Worm (Caenorhabditis elegans) whole organism, L3 larva: ENCODE measurements around the gene srw-120.

Source experiments
- R02D3.7 ChIP-seq: fragments of 150-350 bp; optimal IDR thresholded peaks from 2 replicates; lab custom pipeline; 2014; ENCODE audit warnings: missing biosample characterization, missing genetic modification characterization
- ZK546.5 ChIP-seq: sonication (generic microtip); optimal IDR thresholded peaks from 2 replicates; lab custom pipeline; 2017; ENCODE audit warnings: missing biosample characterization, missing genetic modification characterization
- aly-2 ChIP-seq: fragments of 150-350 bp; optimal IDR thresholded peaks from 2 replicates; lab custom pipeline; 2014; ENCODE audit warnings: missing biosample characterization, missing genetic modification characterization
- ama-1 ChIP-seq: fragments of 150-350 bp; optimal IDR thresholded peaks from 2 replicates; lab custom pipeline; 2018
- ceh-16 ChIP-seq: sonication (generic microtip); optimal IDR thresholded peaks from 2 replicates; lab custom pipeline; 2017; ENCODE audit warnings: missing biosample characterization, missing genetic modification characterization
- ceh-28 ChIP-seq: fragments of 150-350 bp; optimal IDR thresholded peaks from 2 replicates; lab custom pipeline; 2014; ENCODE audit warnings: missing biosample characterization, missing genetic modification reagents, missing genetic modification characterization
- ceh-82 ChIP-seq: fragments of 150-350 bp; optimal IDR thresholded peaks from 2 replicates; lab custom pipeline; 2014; ENCODE audit warnings: missing biosample characterization, missing genetic modification characterization
- ceh-9 ChIP-seq: sonication (generic microtip); optimal IDR thresholded peaks from 2 replicates; lab custom pipeline; 2018; ENCODE audit warnings: missing biosample characterization, missing genetic modification characterization
- egl-27 ChIP-seq: sonication (generic microtip); optimal IDR thresholded peaks from 4 replicates; lab custom pipeline; 2017; ENCODE audit warnings: missing biosample characterization, missing genetic modification reagents, missing genetic modification characterization
- elt-1 ChIP-seq: fragments of 150-350 bp; optimal IDR thresholded peaks from 2 replicates; lab custom pipeline; 2014; ENCODE audit warnings: missing biosample characterization, missing genetic modification characterization
- elt-2 ChIP-seq: sonication (generic microtip); optimal IDR thresholded peaks from 2 replicates; lab custom pipeline; 2016; ENCODE audit warnings: missing genetic modification reagents, mild to moderate bottlenecking, missing genetic modification characterization, missing compliant biosample characterization
- elt-3 ChIP-seq, 3 experiments: fragments of 150-350 bp in 1 of 3; sonication (generic microtip) in 2 of 3; optimal IDR thresholded peaks; 2 replicates in 2 of 3; 4 replicates in 1 of 3; lab custom pipeline; 2014 to 2017; ENCODE audit warnings: missing biosample characterization in 3 of 3, missing genetic modification characterization in 3 of 3
- eor-1 ChIP-seq, 2 experiments: fragments of 150-350 bp; optimal IDR thresholded peaks; 2 replicates each; lab custom pipeline; 2014 to 2018; ENCODE audit warnings: missing biosample characterization in 2 of 2, missing genetic modification characterization in 2 of 2
- fkh-10 ChIP-seq: sonication (generic microtip); optimal IDR thresholded peaks from 2 replicates; lab custom pipeline; 2017; ENCODE audit warnings: missing biosample characterization, missing genetic modification reagents, missing genetic modification characterization
- fos-1 ChIP-seq: fragments of 150-350 bp; optimal IDR thresholded peaks from 2 replicates; lab custom pipeline; 2014; ENCODE audit warnings: missing biosample characterization, missing genetic modification characterization
- hmg-11 ChIP-seq: sonication (generic microtip); optimal IDR thresholded peaks from 2 replicates; lab custom pipeline; 2016; ENCODE audit warnings: missing genetic modification characterization, missing compliant biosample characterization
- jun-1 ChIP-seq: fragments of 150-350 bp; optimal IDR thresholded peaks from 2 replicates; lab custom pipeline; 2014; ENCODE audit warnings: missing biosample characterization, missing genetic modification reagents, missing genetic modification characterization
- lin-15B ChIP-seq: fragments of 150-350 bp; optimal IDR thresholded peaks from 2 replicates; lab custom pipeline; 2014; ENCODE audit warnings: missing biosample characterization, missing genetic modification characterization
- lin-39 ChIP-seq: fragments of 150-350 bp; optimal IDR thresholded peaks from 2 replicates; lab custom pipeline; 2018; ENCODE audit warnings: missing biosample characterization, missing genetic modification reagents, missing genetic modification characterization
- lsy-12 ChIP-seq: sonication (generic microtip); optimal IDR thresholded peaks from 2 replicates; lab custom pipeline; 2016; ENCODE audit warnings: mild to moderate bottlenecking, missing genetic modification characterization, missing compliant biosample characterization
- mdl-1 ChIP-seq: fragments of 150-350 bp; optimal IDR thresholded peaks from 2 replicates; lab custom pipeline; 2014; ENCODE audit warnings: missing biosample characterization, missing genetic modification characterization
- mml-1 ChIP-seq: fragments of 150-350 bp; sonication (generic microtip); optimal IDR thresholded peaks from 3 replicates; lab custom pipeline; 2014; ENCODE audit warnings: missing biosample characterization, missing genetic modification characterization
- nfya-1 ChIP-seq: sonication (generic microtip); optimal IDR thresholded peaks from 2 replicates; lab custom pipeline; 2017; ENCODE audit warnings: missing genetic modification characterization, mild to moderate bottlenecking, missing compliant biosample characterization, antibody characterized with exemption, moderate library complexity; ENCODE audit not compliant: insufficient read depth
- nhr-11 ChIP-seq: fragments of 150-350 bp; optimal IDR thresholded peaks from 2 replicates; lab custom pipeline; 2014; ENCODE audit warnings: missing biosample characterization, missing genetic modification characterization
- nhr-12 ChIP-seq: fragments of 150-350 bp; optimal IDR thresholded peaks from 2 replicates; lab custom pipeline; 2014; ENCODE audit warnings: missing biosample characterization, missing genetic modification characterization
- nhr-23 ChIP-seq: fragments of 150-350 bp; optimal IDR thresholded peaks from 2 replicates; lab custom pipeline; 2014; ENCODE audit warnings: missing biosample characterization, missing genetic modification reagents, missing genetic modification characterization
- nhr-237 ChIP-seq: fragments of 150-350 bp; optimal IDR thresholded peaks from 2 replicates; lab custom pipeline; 2014; ENCODE audit warnings: missing biosample characterization, missing genetic modification characterization
- nhr-28 ChIP-seq: fragments of 150-350 bp; optimal IDR thresholded peaks from 2 replicates; lab custom pipeline; 2014; ENCODE audit warnings: missing biosample characterization, missing genetic modification characterization
- nhr-43 ChIP-seq: sonication (generic microtip); optimal IDR thresholded peaks from 2 replicates; lab custom pipeline; 2016; ENCODE audit warnings: mild to moderate bottlenecking, missing genetic modification characterization, missing compliant biosample characterization; ENCODE audit not compliant: poor library complexity, severe bottlenecking
- nhr-67 ChIP-seq: fragments of 150-350 bp; optimal IDR thresholded peaks from 2 replicates; lab custom pipeline; 2014; ENCODE audit warnings: missing biosample characterization, missing genetic modification characterization
- nhr-76 ChIP-seq: fragments of 150-350 bp; sonication (generic microtip); optimal IDR thresholded peaks from 5 replicates; lab custom pipeline; 2014; ENCODE audit warnings: missing biosample characterization, missing genetic modification characterization
- nhr-77 ChIP-seq: fragments of 150-350 bp; optimal IDR thresholded peaks from 2 replicates; lab custom pipeline; 2014; ENCODE audit warnings: missing biosample characterization, missing genetic modification characterization
- pha-4 ChIP-seq: fragments of 150-350 bp; optimal IDR thresholded peaks from 2 replicates; lab custom pipeline; 2014; ENCODE audit warnings: missing biosample characterization, missing genetic modification reagents, missing genetic modification characterization
- pqm-1 ChIP-seq: fragments of 150-350 bp; optimal IDR thresholded peaks from 2 replicates; lab custom pipeline; 2017; ENCODE audit warnings: missing biosample characterization, missing genetic modification characterization, inconsistent platforms
- skn-1 ChIP-seq: fragments of 150-350 bp; optimal IDR thresholded peaks from 2 replicates; lab custom pipeline; 2014; ENCODE audit warnings: missing biosample characterization, missing genetic modification characterization
- snpc-4 ChIP-seq: fragments of 150-350 bp; optimal IDR thresholded peaks from 2 replicates; lab custom pipeline; 2014; ENCODE audit warnings: missing biosample characterization, missing genetic modification characterization
- tbx-2 ChIP-seq: sonication (generic microtip); optimal IDR thresholded peaks from 2 replicates; lab custom pipeline; 2016; ENCODE audit warnings: mild to moderate bottlenecking, missing genetic modification characterization, missing compliant biosample characterization
- unc-39 ChIP-seq: sonication (generic microtip); optimal IDR thresholded peaks from 4 replicates; lab custom pipeline; 2017; ENCODE audit warnings: missing biosample characterization, missing genetic modification characterization
- zag-1 ChIP-seq: fragments of 150-350 bp; optimal IDR thresholded peaks from 2 replicates; lab custom pipeline; 2014; ENCODE audit warnings: missing biosample characterization, missing genetic modification characterization
- ztf-11 ChIP-seq: fragments of 150-350 bp; optimal IDR thresholded peaks from 2 replicates; lab custom pipeline; 2014; ENCODE audit warnings: missing biosample characterization, missing genetic modification characterization

Gene srw-120

ce11 chrV:3014185-3014584, 18.2 kb upstream of the srw-120 start, which contains the start of gene K12D9.1:
Gene K12D9.1, plus strand, starts transcription at chrV:3014485.
- no peak for TF ChIP-seq eor-1 (tag; optimal IDR thresholded peaks at IDR 0.05; lab: Kevin White, UChicago)
- TF ChIP-seq elt-3 (tag; optimal IDR thresholded peaks at IDR 0.05; lab: Kevin White, UChicago) = no peak
- TF ChIP-seq pha-4 (tag; lab: Kevin White, UChicago) = no peak
- TF ChIP-seq ama-1 (lab: Kevin White, UChicago) = no peak
- TF ChIP-seq R02D3.7 (tag; lab: Kevin White, UChicago) = no peak
- TF ChIP-seq nhr-77 (tag; lab: Kevin White, UChicago) = no peak

ce11 chrV:3011394-3011793, 15.4 kb upstream of the srw-120 start, which contains the start of gene srw-135:
Gene srw-135, minus strand, starts transcription at chrV:3011494.
- TF ChIP-seq aly-2 (tag; lab: Kevin White, UChicago) (no peak), pha-4 (tag; lab: Kevin White, UChicago) (no peak), ceh-82 (no peak), nhr-43 (tag; lab: Kevin White, UChicago) (no peak), nfya-1 (tag; lab: Kevin White, UChicago) (no peak), elt-2 (no peak)

- TF ChIP-seq elt-1 (tag; lab: Kevin White, UChicago) (no peak), elt-2 (no peak), mdl-1 (tag; lab: Kevin White, UChicago) (no peak), tbx-2 (tag; lab: Kevin White, UChicago) (no peak), aly-2 (tag; lab: Kevin White, UChicago) (no peak), lin-39 (tag; lab: Kevin White, UChicago) (no peak), zag-1 (tag; lab: Kevin White, UChicago) (no peak)
These were observed 14.5 kb upstream of the srw-120 start, which contains the start of gene srw-136 for ce11 chrV:3010468-3010867. Gene srw-136, minus strand, starts transcription at chrV:3010568.

ce11 chrV:3005964-3006363, 10.0 kb upstream of the srw-120 start, which contains the start of gene srw-112:
Gene srw-112, minus strand, starts transcription at chrV:3006064.
- TF ChIP-seq ama-1 (lab: Kevin White, UChicago) = no peak
- TF ChIP-seq nhr-28 = no peak
- no peak for TF ChIP-seq nhr-76 (tag; lab: Kevin White, UChicago)
- TF ChIP-seq ceh-28 = no peak
- no peak for TF ChIP-seq elt-2
- TF ChIP-seq fkh-10 = no peak
- no peak for TF ChIP-seq elt-3 (tag; optimal IDR thresholded peaks at IDR 0.05; lab: Kevin White, UChicago)
- TF ChIP-seq lsy-12 (tag; lab: Kevin White, UChicago) = no peak
- TF ChIP-seq R02D3.7 (tag; lab: Kevin White, UChicago) = no peak
- no peak for TF ChIP-seq nhr-43 (tag; lab: Kevin White, UChicago)
- no peak for TF ChIP-seq nhr-12 (tag; lab: Kevin White, UChicago)
- TF ChIP-seq fos-1 (tag; lab: Kevin White, UChicago) = no peak
- no peak for TF ChIP-seq ceh-16
- no peak for TF ChIP-seq nhr-67
- TF ChIP-seq nhr-237 (tag; lab: Kevin White, UChicago) = no peak
- TF ChIP-seq unc-39 (tag; lab: Kevin White, UChicago) = no peak
- TF ChIP-seq ceh-9 (tag; lab: Kevin White, UChicago) = no peak
- no peak for TF ChIP-seq lin-15B (tag; lab: Kevin White, UChicago)

- TF ChIP-seq nhr-28 (no peak), nhr-12 (tag; lab: Kevin White, UChicago) (no peak), nhr-11 (tag; lab: Kevin White, UChicago) (no peak), mml-1 (no peak), zag-1 (tag; lab: Kevin White, UChicago) (no peak), R02D3.7 (tag; lab: Kevin White, UChicago) (no peak), egl-27 (no peak), ZK546.5 (no peak)
These were observed 3.7 kb upstream of the srw-120 start, which contains the start of gene srw-119 for ce11 chrV:2999736-3000135. Gene srw-119, minus strand, starts transcription at chrV:2999836.

- TF ChIP-seq hmg-11 (no peak), nhr-12 (tag; lab: Kevin White, UChicago) (no peak), elt-3 (tag; optimal IDR thresholded peaks at IDR 0.05; lab: Kevin White, UChicago) (no peak), egl-27 (no peak), jun-1 (tag; lab: Kevin White, UChicago) (no peak), pqm-1 (no peak), ceh-9 (tag; lab: Kevin White, UChicago) (no peak), nhr-43 (tag; lab: Kevin White, UChicago) (no peak), fos-1 (tag; lab: Kevin White, UChicago) (no peak), snpc-4 (tag; lab: Kevin White, UChicago) (no peak), lin-39 (tag; lab: Kevin White, UChicago) (no peak), mml-1 (no peak), elt-2 (no peak), skn-1 (no peak), nhr-23 (tag; lab: Kevin White, UChicago) (no peak), nhr-237 (tag; lab: Kevin White, UChicago) (no peak), ceh-16 (no peak), ztf-11 (tag; lab: Kevin White, UChicago) (no peak), nhr-77 (tag; lab: Kevin White, UChicago) (no peak), nhr-11 (tag; lab: Kevin White, UChicago) (no peak)
These were observed 2.2 kb downstream of the srw-120 start, which contains the start of gene srw-115 for ce11 chrV:2993816-2994215. Gene srw-115, minus strand, starts transcription at chrV:2993916.
